Worm (Caenorhabditis elegans): ENCODE measurements around the gene srz-83.

DNA sequence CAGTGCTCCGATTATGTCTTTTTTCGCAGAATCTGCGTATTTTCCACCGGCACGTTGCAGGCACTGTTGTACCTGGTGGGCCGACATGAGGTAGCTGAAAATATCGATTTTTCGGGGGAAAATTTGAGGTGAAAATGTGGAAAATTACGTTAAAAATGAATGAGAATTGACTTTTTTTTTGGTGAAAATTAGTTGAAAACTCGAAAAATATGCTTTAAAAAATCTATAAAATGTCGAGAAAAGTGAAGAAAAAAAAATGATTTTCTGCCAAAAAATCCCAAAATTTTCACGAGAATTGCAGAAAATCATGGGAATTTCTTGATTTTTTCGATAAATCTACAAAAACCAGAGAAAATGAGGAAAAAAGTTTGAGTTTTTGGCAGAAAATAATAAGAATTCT lies 10.2 kb downstream of the srz-83 start, which contains the start of gene tsg-101:
- TF ChIP-seq flt-1 (GFP tag; IDR thresholded peaks at IDR 0.05) (no peak), klf-2 (GFP tag; conservative IDR thresholded peaks at IDR 0.05) (no peak), ref-1 (GFP tag; conservative IDR thresholded peaks at IDR 0.05) (no peak), ztf-29 (GFP tag; IDR thresholded peaks at IDR 0.05) (no peak), T22C8.4 (GFP tag; IDR thresholded peaks at IDR 0.05) (no peak), ztf-23 (GFP tag; IDR thresholded peaks at IDR 0.05) (no peak), med-1 (GFP tag; optimal IDR thresholded peaks at IDR 0.05; ENCODE audit: insufficient read depth) (no peak)

Data from whole organism, midembryonic.